Fruit fly (Drosophila melanogaster): Measurements from ENCODE around the gene Dred.

- TF ChIP-seq Sox14 (GFP tag; optimal IDR thresholded peaks at IDR 0.05) (no peak), Sox102F (GFP tag; optimal IDR thresholded peaks at IDR 0.05) (no peak), pdm3 (GFP tag; optimal IDR thresholded peaks at IDR 0.05) (no peak), CG15336 (GFP tag; IDR thresholded peaks at IDR 0.05) (no peak), fd85E (GFP tag; optimal IDR thresholded peaks at IDR 0.05) (no peak), acj6 (GFP tag; optimal IDR thresholded peaks at IDR 0.05) (no peak), Eip78C (GFP tag) (no peak), CG11294 (GFP tag; IDR thresholded peaks at IDR 0.05) (no peak), esn (GFP tag; optimal IDR thresholded peaks at IDR 0.05) (no peak), salr (GFP tag; optimal IDR thresholded peaks at IDR 0.05) (no peak), net (GFP tag; optimal IDR thresholded peaks at IDR 0.05) (no peak)
These were observed 19.0 kb upstream of the Dred start for dm6 chr3L:19563014-19563413.

All from whole organism, prepupa.